Fruit fly (Drosophila melanogaster) whole organism, embryonic: ENCODE data around the gene CG9117.
A peak's percentile ranks its signal among the peaks of the same experiment; 100 is the strongest.

Experiments used
- CG11085 ChIP-seq: fragments of 200-800 bp; sonication (Bioruptor generic); IDR thresholded peaks from 2 replicates; pipeline ENCODE4 v1.3.6; 2022; ENCODE audit warnings: missing biosample characterization, missing genetic modification characterization
- CG11398 ChIP-seq: fragments of 200-800 bp; sonication (Bioruptor generic); optimal IDR thresholded peaks from 2 replicates; lab custom pipeline; 2016; ENCODE audit warnings: missing biosample characterization, missing genetic modification characterization
- CG12155 ChIP-seq: fragments of 200-800 bp; sonication (Bioruptor generic); optimal IDR thresholded peaks from 3 replicates; lab custom pipeline; 2016; ENCODE audit warnings: missing biosample characterization, missing genetic modification characterization
- CG1233 ChIP-seq: fragments of 200-800 bp; sonication (Bioruptor generic); optimal IDR thresholded peaks from 4 replicates; lab custom pipeline; 2018; ENCODE audit warnings: missing biosample characterization, mild to moderate bottlenecking, missing genetic modification characterization
- CG13287 ChIP-seq: fragments of 200-800 bp; sonication (Bioruptor generic); IDR thresholded peaks from 2 replicates; pipeline ENCODE4 v1.3.6; 2022; ENCODE audit warnings: missing biosample characterization, missing genetic modification characterization; ENCODE audit not compliant: partially characterized antibody
- CG14710 ChIP-seq: fragments of 200-800 bp; sonication (Bioruptor generic); optimal IDR thresholded peaks from 3 replicates; lab custom pipeline; 2019; ENCODE audit warnings: missing biosample characterization, mild to moderate bottlenecking, missing genetic modification characterization, moderate library complexity
- CG1602 ChIP-seq: fragments of 200-800 bp; sonication (Bioruptor generic); optimal IDR thresholded peaks from 3 replicates; lab custom pipeline; 2016; ENCODE audit warnings: missing biosample characterization, missing genetic modification characterization
- CG16813 ChIP-seq: fragments of 200-800 bp; sonication (Bioruptor generic); IDR thresholded peaks from 3 replicates; pipeline ENCODE4 v1.3.6; 2022; ENCODE audit warnings: missing biosample characterization, missing genetic modification characterization; ENCODE audit not compliant: partially characterized antibody
- CG17829 ChIP-seq: fragments of 200-800 bp; optimal IDR thresholded peaks from 2 replicates; lab custom pipeline; 2019; ENCODE audit warnings: missing biosample characterization, mild to moderate bottlenecking, missing genetic modification characterization, moderate library complexity
- CG18599 ChIP-seq: fragments of 200-800 bp; sonication (Bioruptor generic); optimal IDR thresholded peaks from 3 replicates; lab custom pipeline; 2017; ENCODE audit warnings: missing biosample characterization, missing genetic modification characterization, mild to moderate bottlenecking, moderate library complexity, missing genetic modification reagents
- CG30020 ChIP-seq: fragments of 200-800 bp; optimal IDR thresholded peaks from 2 replicates; lab custom pipeline; 2019; ENCODE audit warnings: missing biosample characterization, mild to moderate bottlenecking, missing genetic modification characterization, moderate library complexity
- CG34224 ChIP-seq: fragments of 200-800 bp; sonication (Bioruptor generic); IDR thresholded peaks from 3 replicates; pipeline ENCODE4 v1.3.6; 2022; ENCODE audit warnings: missing biosample characterization, missing genetic modification characterization; ENCODE audit not compliant: partially characterized antibody
- CG34376 ChIP-seq: fragments of 200-800 bp; sonication (Bioruptor generic); optimal IDR thresholded peaks from 2 replicates; lab custom pipeline; 2018; ENCODE audit warnings: missing biosample characterization, mild to moderate bottlenecking, missing genetic modification characterization
- CG4328 ChIP-seq: fragments of 200-800 bp; sonication (Bioruptor generic); optimal IDR thresholded peaks from 3 replicates; lab custom pipeline; 2017; ENCODE audit warnings: missing biosample characterization, missing genetic modification reagents, missing genetic modification characterization
- CG6254 ChIP-seq: fragments of 200-800 bp; sonication (Bioruptor generic); optimal IDR thresholded peaks from 3 replicates; lab custom pipeline; 2017; ENCODE audit warnings: mild to moderate bottlenecking, missing biosample characterization, missing genetic modification reagents, missing genetic modification characterization
- CG7271 ChIP-seq: fragments of 200-800 bp; sonication (Bioruptor generic); optimal IDR thresholded peaks from 2 replicates; lab custom pipeline; 2018; ENCODE audit warnings: missing biosample characterization, mild to moderate bottlenecking, missing genetic modification characterization, moderate library complexity
- CG7745 ChIP-seq: fragments of 200-800 bp; sonication (Bioruptor generic); optimal IDR thresholded peaks from 2 replicates; lab custom pipeline; 2018; ENCODE audit warnings: missing biosample characterization, mild to moderate bottlenecking, missing genetic modification characterization, moderate library complexity
- D19B ChIP-seq: fragments of 200-800 bp; sonication (Bioruptor generic); optimal IDR thresholded peaks from 2 replicates; lab custom pipeline; 2017; ENCODE audit warnings: missing biosample characterization, mild to moderate bottlenecking, missing genetic modification characterization
- Dref ChIP-seq: fragments of 200-800 bp; sonication (Bioruptor generic); IDR thresholded peaks from 2 replicates; pipeline ENCODE4 v1.3.6; 2022; ENCODE audit warnings: missing biosample characterization, missing genetic modification characterization
- Hand ChIP-seq: fragments of 200-800 bp; sonication (Bioruptor generic); optimal IDR thresholded peaks from 2 replicates; lab custom pipeline; 2017; ENCODE audit warnings: mild to moderate bottlenecking, missing biosample characterization, missing genetic modification reagents, missing genetic modification characterization
- HmgZ ChIP-seq: fragments of 200-800 bp; sonication (Bioruptor generic); optimal IDR thresholded peaks from 2 replicates; lab custom pipeline; 2018; ENCODE audit warnings: missing biosample characterization, mild to moderate bottlenecking, missing genetic modification characterization
- Hr39 ChIP-seq: fragments of >200 bp; optimal IDR thresholded peaks from 2 replicates; lab custom pipeline; 2017
- Hsf ChIP-seq: fragments of 200-800 bp; sonication (Bioruptor generic); optimal IDR thresholded peaks from 3 replicates; lab custom pipeline; 2016; ENCODE audit warnings: missing biosample characterization, missing genetic modification characterization
- MESR4 ChIP-seq: fragments of 200-800 bp; sonication (Bioruptor generic); optimal IDR thresholded peaks from 2 replicates; lab custom pipeline; 2018; ENCODE audit warnings: missing biosample characterization, mild to moderate bottlenecking, missing genetic modification characterization, moderate library complexity
- Meics ChIP-seq: fragments of 200-800 bp; sonication (Bioruptor generic); optimal IDR thresholded peaks from 2 replicates; lab custom pipeline; 2017; ENCODE audit warnings: missing biosample characterization, mild to moderate bottlenecking, missing genetic modification characterization
- Opbp ChIP-seq: fragments of 200-800 bp; sonication (Bioruptor generic); IDR thresholded peaks from 3 replicates; pipeline ENCODE4 v1.3.6; 2022; ENCODE audit warnings: missing biosample characterization, missing genetic modification characterization; ENCODE audit not compliant: partially characterized antibody
- Scr ChIP-seq: fragments of 200-800 bp; sonication (Bioruptor generic); IDR thresholded peaks from 2 replicates; pipeline ENCODE4 v1.3.6; 2022; ENCODE audit warnings: missing biosample characterization, missing genetic modification characterization; ENCODE audit not compliant: partially characterized antibody
- Sin3A ChIP-seq: fragments of >200 bp; optimal IDR thresholded peaks from 2 replicates; lab custom pipeline; 2018
- Six4 ChIP-seq: fragments of 200-800 bp; sonication (Bioruptor generic); optimal IDR thresholded peaks from 2 replicates; lab custom pipeline; 2016; ENCODE audit warnings: missing biosample characterization, missing genetic modification characterization
- amos ChIP-seq: fragments of 200-800 bp; sonication (Bioruptor generic); IDR thresholded peaks from 2 replicates; pipeline ENCODE4 v1.3.6; 2022; ENCODE audit warnings: missing biosample characterization, missing genetic modification characterization; ENCODE audit not compliant: partially characterized antibody
- bowl ChIP-seq: fragments of 200-800 bp; sonication (Bioruptor generic); IDR thresholded peaks from 2 replicates; pipeline ENCODE4 v1.3.6; 2022; ENCODE audit warnings: missing biosample characterization, missing genetic modification characterization
- btn ChIP-seq: fragments of 200-800 bp; sonication (Bioruptor generic); optimal IDR thresholded peaks from 2 replicates; lab custom pipeline; 2016; ENCODE audit warnings: missing biosample characterization, missing genetic modification characterization
- chn ChIP-seq: fragments of 200-800 bp; sonication (Bioruptor generic); optimal IDR thresholded peaks from 2 replicates; lab custom pipeline; 2016; ENCODE audit warnings: missing biosample characterization, missing genetic modification characterization
- ci ChIP-seq: fragments of 200-800 bp; sonication (Bioruptor generic); IDR thresholded peaks from 3 replicates; pipeline ENCODE4 v1.3.6; 2022; ENCODE audit warnings: missing biosample characterization, missing genetic modification characterization
- crp ChIP-seq, 2 experiments: fragments of 200-800 bp; sonication (Bioruptor generic); optimal IDR thresholded peaks; 2 replicates in 1 of 2; 3 replicates in 1 of 2; lab custom pipeline; 2017; ENCODE audit warnings: missing biosample characterization in 2 of 2, missing genetic modification characterization in 2 of 2, mild to moderate bottlenecking in 1 of 2, moderate library complexity in 1 of 2
- dysf ChIP-seq: fragments of 200-800 bp; sonication (Bioruptor generic); IDR thresholded peaks from 3 replicates; pipeline ENCODE4 v1.3.6; 2022; ENCODE audit warnings: missing biosample characterization, missing genetic modification characterization
- gfzf ChIP-seq: fragments of 200-800 bp; sonication (Bioruptor generic); optimal IDR thresholded peaks from 2 replicates; lab custom pipeline; 2016; ENCODE audit warnings: missing biosample characterization, mild to moderate bottlenecking, missing genetic modification characterization, moderate library complexity
- grau ChIP-seq: fragments of 200-800 bp; optimal IDR thresholded peaks from 3 replicates; lab custom pipeline; 2019; ENCODE audit warnings: missing biosample characterization, mild to moderate bottlenecking, missing genetic modification characterization, moderate library complexity
- gt ChIP-seq: fragments of 200-800 bp; sonication (Bioruptor generic); IDR thresholded peaks from 2 replicates; pipeline ENCODE4 v1.3.6; 2022; ENCODE audit warnings: missing biosample characterization, missing genetic modification characterization
- hbn ChIP-seq: fragments of 200-800 bp; sonication (Bioruptor generic); IDR thresholded peaks from 2 replicates; pipeline ENCODE4 v1.3.6; 2022; ENCODE audit warnings: missing biosample characterization, missing genetic modification characterization; ENCODE audit not compliant: partially characterized antibody
- hth ChIP-seq: fragments of >200 bp; optimal IDR thresholded peaks from 2 replicates; lab custom pipeline; 2017; ENCODE audit warnings: inconsistent platforms
- inv ChIP-seq: fragments of 200-800 bp; sonication (Bioruptor generic); IDR thresholded peaks from 2 replicates; pipeline ENCODE4 v1.3.6; 2022; ENCODE audit warnings: missing biosample characterization, missing genetic modification characterization; ENCODE audit not compliant: partially characterized antibody
- kah ChIP-seq: fragments of 200-800 bp; sonication (Bioruptor generic); optimal IDR thresholded peaks from 2 replicates; lab custom pipeline; 2018; ENCODE audit warnings: missing biosample characterization, mild to moderate bottlenecking, missing genetic modification characterization
- kni ChIP-seq: fragments of 200-800 bp; sonication (Bioruptor generic); optimal IDR thresholded peaks from 3 replicates; lab custom pipeline; 2017; ENCODE audit warnings: mild to moderate bottlenecking, missing biosample characterization, missing genetic modification reagents, missing genetic modification characterization
- nmo ChIP-seq: fragments of 200-800 bp; sonication (Bioruptor generic); optimal IDR thresholded peaks from 2 replicates; lab custom pipeline; 2018; ENCODE audit warnings: missing biosample characterization, mild to moderate bottlenecking, missing genetic modification characterization, moderate library complexity
- pfk ChIP-seq: fragments of 200-800 bp; sonication (Bioruptor generic); optimal IDR thresholded peaks from 2 replicates; lab custom pipeline; 2018; ENCODE audit warnings: missing biosample characterization, mild to moderate bottlenecking, missing genetic modification characterization, moderate library complexity
- ranshi ChIP-seq: fragments of 200-800 bp; sonication (Bioruptor generic); IDR thresholded peaks from 2 replicates; pipeline ENCODE4 v1.3.6; 2022; ENCODE audit warnings: missing biosample characterization, missing genetic modification characterization
- scrt ChIP-seq: fragments of 200-800 bp; sonication (Bioruptor generic); optimal IDR thresholded peaks from 2 replicates; lab custom pipeline; 2018; ENCODE audit warnings: missing biosample characterization, mild to moderate bottlenecking, missing genetic modification characterization, moderate library complexity
- trem ChIP-seq: fragments of 200-800 bp; optimal IDR thresholded peaks from 3 replicates; lab custom pipeline; 2019; ENCODE audit warnings: missing biosample characterization, mild to moderate bottlenecking, missing genetic modification characterization, moderate library complexity
- twi ChIP-seq: fragments of 200-800 bp; optimal IDR thresholded peaks from 2 replicates; lab custom pipeline; 2019; ENCODE audit warnings: missing biosample characterization, mild to moderate bottlenecking, missing genetic modification characterization, moderate library complexity
- unpg ChIP-seq: fragments of 200-800 bp; sonication (Bioruptor generic); optimal IDR thresholded peaks from 3 replicates; lab custom pipeline; 2018; ENCODE audit warnings: missing biosample characterization, mild to moderate bottlenecking, missing genetic modification characterization, moderate library complexity

Gene CG9117

DNA sequence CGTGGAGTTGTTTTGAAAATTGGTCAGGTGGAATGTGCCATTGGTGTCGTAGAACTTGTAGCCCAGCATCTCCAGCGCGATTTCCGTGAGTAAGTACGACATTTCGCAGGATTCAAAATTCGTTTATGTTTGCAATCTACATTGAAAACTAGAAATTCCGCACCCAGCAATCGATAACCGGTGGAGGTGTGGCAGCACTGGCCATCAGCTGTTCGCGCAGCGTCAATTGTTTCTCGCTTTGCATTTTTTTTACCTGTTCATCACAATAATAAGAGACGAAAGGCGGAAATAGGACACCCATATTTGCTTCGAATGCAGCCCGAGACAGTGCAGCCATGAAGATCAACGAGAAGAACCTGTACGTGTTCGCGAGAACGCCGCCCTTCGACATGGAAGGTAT lies 10.8 kb upstream of the CG9117 start, which contains the start of the genes CG34179 and slmo:
Gene CG34179 (minus strand): TSS at position 165 of the 400 bp plus-strand sequence.
Gene slmo (minus strand): TSS at position 165 of the 400 bp plus-strand sequence.
- TF ChIP-seq CG6254 (GFP tag; lab: Kevin White, UChicago) (peak; percentile 76), Sin3A (peak; percentile 13), CG11398 (no peak), CG12155 (no peak), Opbp (GFP tag; lab: Robert Waterston, UW) (peak; percentile 43; the same call in 1 of the 3 replicates), trem (tag; lab: Kevin White, UChicago) (peak; percentile 35), ci (GFP tag; lab: Robert Waterston, UW) (no peak), CG16813 (GFP tag; lab: Robert Waterston, UW) (peak; percentile 22; the same call in 2 of the 3 replicates), CG7271 (tag; lab: Kevin White, UChicago) (no peak), CG17829 (tag; lab: Kevin White, UChicago) (no peak), ranshi (GFP tag; lab: Robert Waterston, UW) (no peak), crp (GFP tag; optimal IDR thresholded peaks at IDR 0.05; lab: Kevin White, UChicago) (peak; percentile 2 to 90), nmo (GFP tag; lab: Kevin White, UChicago) (no peak), Dref (GFP tag; lab: Robert Waterston, UW) (peak; percentile 66), scrt (no peak), inv (GFP tag; lab: Robert Waterston, UW) (no peak), pfk (GFP tag; lab: Kevin White, UChicago) (no peak), CG14710 (peak; percentile 99), CG34376 (GFP tag; lab: Kevin White, UChicago) (no peak), CG1602 (no peak), CG11085 (GFP tag; lab: Robert Waterston, UW) (no peak), D19B (GFP tag; lab: Kevin White, UChicago) (no peak), grau (tag; lab: Kevin White, UChicago) (no peak), CG34224 (GFP tag; lab: Robert Waterston, UW) (0 out of 3 replicates have a peak, but pooled peaks have one; percentile 15), kah (GFP tag; lab: Kevin White, UChicago) (no peak), Hsf (GFP tag; lab: Kevin White, UChicago) (no peak), chn (no peak), dysf (GFP tag; lab: Robert Waterston, UW) (no peak), unpg (no peak), Six4 (GFP tag; lab: Kevin White, UChicago) (no peak), Meics (no peak), CG7745 (tag; lab: Kevin White, UChicago) (no peak), gt (no peak), CG30020 (no peak), twi (no peak), MESR4 (GFP tag; lab: Kevin White, UChicago) (peak; percentile 41), HmgZ (no peak), CG18599 (no peak), Hand (GFP tag; lab: Kevin White, UChicago) (no peak), btn (GFP tag; lab: Kevin White, UChicago) (no peak), CG1233 (GFP tag; lab: Kevin White, UChicago) (no peak), Hr39 (lab: Kevin White, UChicago) (no peak), hbn (GFP tag; lab: Robert Waterston, UW) (no peak), gfzf (GFP tag; lab: Kevin White, UChicago) (no peak), amos (GFP tag; lab: Robert Waterston, UW) (0 out of 2 replicates have a peak, but pooled peaks have one; percentile 12), CG4328 (GFP tag; lab: Kevin White, UChicago) (no peak), Scr (GFP tag; lab: Robert Waterston, UW) (peak; percentile 30; the same call in 1 of the 2 replicates), bowl (no peak), CG13287 (GFP tag; lab: Robert Waterston, UW) (peak; percentile 50), kni (no peak), hth (lab: Kevin White, UChicago) (no peak)
